Fruit fly (Drosophila melanogaster) whole organism: ENCODE results near the gene Acp1.

ENCODE experiments used
- CG8478 ChIP-seq: fragments of >200 bp; optimal IDR thresholded peaks from 2 replicates; lab custom pipeline; 2018; ENCODE audit warnings: inconsistent platforms
- Dll ChIP-seq: fragments of >200 bp; optimal IDR thresholded peaks from 2 replicates; lab custom pipeline; 2017
- EcR ChIP-seq, 2 experiments: fragments of >200 bp; optimal IDR thresholded peaks; 2 replicates each; lab custom pipeline; 2017; ENCODE audit warnings: missing biosample characterization in 2 of 2, missing genetic modification characterization in 2 of 2, missing genetic modification reagents in 2 of 2
- pan ChIP-seq: fragments of >200 bp; optimal IDR thresholded peaks from 2 replicates; lab custom pipeline; 2017
- psq ChIP-seq: fragments of >200 bp; optimal IDR thresholded peaks from 2 replicates; lab custom pipeline; 2017
- usp ChIP-seq: fragments of >200 bp; optimal IDR thresholded peaks from 2 replicates; lab custom pipeline; 2017; ENCODE audit warnings: missing biosample characterization, missing genetic modification characterization, mixed read lengths

Acp1 gene

dm6 chr2L:7722102-7722501 is 19.2 kb downstream of the Acp1 start:
- TF ChIP-seq pan (lab: Kevin White, UChicago) (no peak), psq (lab: Kevin White, UChicago) (no peak), usp (no peak)

- TF ChIP-seq usp (no peak), psq (lab: Kevin White, UChicago) (no peak)
Measured at dm6 chr2L:7719387-7719786, 21.9 kb downstream of the Acp1 start, which contains the start of gene CG13793. TSS of gene CG13793 (minus strand) at chr2L:7719487.

- TF ChIP-seq pan (lab: Kevin White, UChicago): no peak
- no peak for TF ChIP-seq EcR (GFP tag; optimal IDR thresholded peaks at IDR 0.05; lab: Kevin White, UChicago)
- no peak for TF ChIP-seq CG8478 (lab: Kevin White, UChicago)
- TF ChIP-seq usp: no peak
- no peak for TF ChIP-seq Dll
- no peak for TF ChIP-seq psq (lab: Kevin White, UChicago)
Measured at dm6 chr2L:7716545-7716944, 24.8 kb downstream of the Acp1 start, which contains the start of gene CG33296. TSS of gene CG33296 (minus strand) at chr2L:7716645.

dm6 chr2L:7711034-7711685 is 30.2 kb downstream of the Acp1 start:
- TF ChIP-seq Dll (no peak), psq (lab: Kevin White, UChicago) (no peak), usp (no peak), pan (lab: Kevin White, UChicago) (no peak), EcR (GFP tag; optimal IDR thresholded peaks at IDR 0.05; lab: Kevin White, UChicago) (no peak)

- TF ChIP-seq CG8478 (lab: Kevin White, UChicago) (no peak), Dll (no peak), psq (lab: Kevin White, UChicago) (no peak), EcR (GFP tag; optimal IDR thresholded peaks at IDR 0.05; lab: Kevin White, UChicago) (no peak), pan (lab: Kevin White, UChicago) (no peak), usp (no peak)
Measured at dm6 chr2L:7710580-7710979, 30.8 kb downstream of the Acp1 start, which contains the start of gene Ntl. TSS of gene Ntl (plus strand) at chr2L:7710880.

- TF ChIP-seq EcR (GFP tag; optimal IDR thresholded peaks at IDR 0.05; lab: Kevin White, UChicago): no peak
- no peak for TF ChIP-seq pan (lab: Kevin White, UChicago)
- TF ChIP-seq usp: no peak
- TF ChIP-seq psq (lab: Kevin White, UChicago): no peak
- no peak for TF ChIP-seq Dll
- no peak for TF ChIP-seq CG8478 (lab: Kevin White, UChicago)
Measured at dm6 chr2L:7703534-7703933, 37.8 kb downstream of the Acp1 start.

dm6 chr2L:7702383-7703188 is 38.8 kb downstream of the Acp1 start, which contains the start of gene Tep3:
TSS of gene Tep3 (plus strand) at chr2L:7702805.
- no peak for TF ChIP-seq usp
- peak; percentile 3 for TF ChIP-seq CG8478 (lab: Kevin White, UChicago)

dm6 chr2L:7701417-7701816 is 39.9 kb downstream of the Acp1 start, which contains the start of gene Tep2:
TSS of gene Tep2 (minus strand) at chr2L:7701601.
- TF ChIP-seq pan (lab: Kevin White, UChicago) (no peak), psq (lab: Kevin White, UChicago) (no peak), CG8478 (lab: Kevin White, UChicago) (no peak), usp (no peak), EcR (GFP tag; optimal IDR thresholded peaks at IDR 0.05; lab: Kevin White, UChicago) (no peak), Dll (no peak)

- TF ChIP-seq CG8478 (lab: Kevin White, UChicago) (no peak), Dll (no peak), psq (lab: Kevin White, UChicago) (no peak), pan (lab: Kevin White, UChicago) (no peak), EcR (GFP tag; optimal IDR thresholded peaks at IDR 0.05; lab: Kevin White, UChicago) (no peak), usp (no peak)
Measured at dm6 chr2L:7692583-7693080, 48.7 kb downstream of the Acp1 start, which contains the start of the genes CG7025 and CG43235. TSS of gene CG7025 (minus strand) at chr2L:7692683. TSS of gene CG43235 (plus strand) at chr2L:7693030.

- TF ChIP-seq CG8478 (lab: Kevin White, UChicago) (no peak), pan (lab: Kevin White, UChicago) (no peak), usp (no peak), EcR (GFP tag; optimal IDR thresholded peaks at IDR 0.05; lab: Kevin White, UChicago) (no peak), Dll (no peak), psq (lab: Kevin White, UChicago) (no peak)
Measured at dm6 chr2L:7690961-7691360, 50.4 kb downstream of the Acp1 start, which contains the start of gene CG18585. TSS of gene CG18585 (minus strand) at chr2L:7691061.
